Worm (Caenorhabditis elegans) whole organism, L2 larva: ENCODE results near the gene R09F10.8.

ENCODE experiments used
- C34F6.9 ChIP-seq: fragments of 150-350 bp; optimal IDR thresholded peaks from 2 replicates; lab custom pipeline; 2014; ENCODE audit warnings: missing biosample characterization, missing genetic modification characterization
- F13H6.1 ChIP-seq: sonication (generic microtip); optimal IDR thresholded peaks from 2 replicates; lab custom pipeline; 2016; ENCODE audit warnings: missing genetic modification characterization, missing compliant biosample characterization
- R02D3.7 ChIP-seq: fragments of 150-350 bp; optimal IDR thresholded peaks from 2 replicates; lab custom pipeline; 2014; ENCODE audit warnings: missing biosample characterization, missing genetic modification characterization
- Y55F3AM.14 ChIP-seq: fragments of 200-800 bp; sonication (Bioruptor generic); optimal IDR thresholded peaks from 2 replicates; lab custom pipeline; 2018; ENCODE audit warnings: mild to moderate bottlenecking, missing genetic modification characterization, missing compliant biosample characterization
- ZK546.5 ChIP-seq: sonication (generic microtip); optimal IDR thresholded peaks from 2 replicates; lab custom pipeline; 2017; ENCODE audit warnings: missing biosample characterization, missing genetic modification characterization
- ama-1 ChIP-seq: fragments of 150-350 bp; optimal IDR thresholded peaks from 2 replicates; lab custom pipeline; 2018; ENCODE audit warnings: inconsistent platforms
- ceh-16 ChIP-seq: fragments of 150-350 bp; optimal IDR thresholded peaks from 2 replicates; lab custom pipeline; 2014; ENCODE audit warnings: missing biosample characterization, missing genetic modification characterization
- ceh-82 ChIP-seq: fragments of 150-350 bp; optimal IDR thresholded peaks from 2 replicates; lab custom pipeline; 2014; ENCODE audit warnings: missing biosample characterization, missing genetic modification characterization
- dmd-4 ChIP-seq: sonication (generic microtip); optimal IDR thresholded peaks from 2 replicates; lab custom pipeline; 2017; ENCODE audit warnings: missing biosample characterization, missing genetic modification characterization
- egl-27 ChIP-seq: sonication (generic microtip); optimal IDR thresholded peaks from 3 replicates; lab custom pipeline; 2017; ENCODE audit warnings: missing biosample characterization, missing genetic modification reagents, missing genetic modification characterization
- elt-3 ChIP-seq: sonication (generic microtip); optimal IDR thresholded peaks from 2 replicates; lab custom pipeline; 2017; ENCODE audit warnings: missing biosample characterization, missing genetic modification characterization
- lin-11 ChIP-seq: fragments of 150-350 bp; sonication (generic microtip); optimal IDR thresholded peaks from 2 replicates; lab custom pipeline; 2014; ENCODE audit warnings: missing biosample characterization, missing genetic modification characterization, inconsistent platforms, mixed read lengths
- lin-13 ChIP-seq: fragments of 150-350 bp; optimal IDR thresholded peaks from 2 replicates; lab custom pipeline; 2014; ENCODE audit warnings: missing biosample characterization, missing genetic modification reagents, missing genetic modification characterization
- lin-39 ChIP-seq: fragments of 150-350 bp; optimal IDR thresholded peaks from 2 replicates; lab custom pipeline; 2014; ENCODE audit warnings: missing biosample characterization, missing genetic modification reagents, missing genetic modification characterization
- lsy-2 ChIP-seq, 2 experiments: fragments of 150-350 bp in 1 of 2; sonication (generic microtip) in 1 of 2; optimal IDR thresholded peaks; 2 replicates each; lab custom pipeline; 2014 to 2017; ENCODE audit warnings: missing biosample characterization in 2 of 2, missing genetic modification characterization in 2 of 2
- mbf-1 ChIP-seq: sonication (generic microtip); optimal IDR thresholded peaks from 2 replicates; lab custom pipeline; 2017; ENCODE audit warnings: missing biosample characterization, missing genetic modification characterization
- mdl-1 ChIP-seq, 2 experiments: fragments of 150-350 bp in 1 of 2; sonication (generic microtip) in 1 of 2; optimal IDR thresholded peaks; 2 replicates each; lab custom pipeline; 2017; ENCODE audit warnings: missing biosample characterization in 2 of 2, missing genetic modification characterization in 2 of 2
- nhr-12 ChIP-seq: fragments of 150-350 bp; optimal IDR thresholded peaks from 2 replicates; lab custom pipeline; 2014; ENCODE audit warnings: missing biosample characterization, missing genetic modification characterization
- nhr-23 ChIP-seq: fragments of 150-350 bp; optimal IDR thresholded peaks from 2 replicates; lab custom pipeline; 2014; ENCODE audit warnings: missing biosample characterization, missing genetic modification reagents, missing genetic modification characterization
- nhr-237 ChIP-seq: fragments of 150-350 bp; optimal IDR thresholded peaks from 2 replicates; lab custom pipeline; 2014; ENCODE audit warnings: missing biosample characterization, missing genetic modification characterization
- nhr-25 ChIP-seq: fragments of 150-350 bp; sonication (generic microtip); optimal IDR thresholded peaks from 3 replicates; lab custom pipeline; 2014; ENCODE audit warnings: missing biosample characterization, missing genetic modification characterization
- nhr-6 ChIP-seq: fragments of 150-350 bp; optimal IDR thresholded peaks from 2 replicates; lab custom pipeline; 2014; ENCODE audit warnings: missing biosample characterization, missing genetic modification characterization
- peb-1 ChIP-seq: fragments of 150-350 bp; optimal IDR thresholded peaks from 2 replicates; lab custom pipeline; 2014; ENCODE audit warnings: missing biosample characterization, missing genetic modification characterization
- sem-4 ChIP-seq: fragments of 150-350 bp; optimal IDR thresholded peaks from 2 replicates; lab custom pipeline; 2014; ENCODE audit warnings: missing biosample characterization, missing genetic modification reagents, missing genetic modification characterization
- unc-55 ChIP-seq: fragments of 150-350 bp; sonication (generic microtip); optimal IDR thresholded peaks from 3 replicates; lab custom pipeline; 2014; ENCODE audit warnings: missing biosample characterization, missing genetic modification reagents, missing genetic modification characterization
- unc-62 ChIP-seq: fragments of 150-350 bp; optimal IDR thresholded peaks from 2 replicates; lab custom pipeline; 2014; ENCODE audit warnings: missing biosample characterization, missing genetic modification reagents, missing genetic modification characterization
- ztf-1 ChIP-seq: fragments of 200-800 bp; sonication (Bioruptor generic); conservative IDR thresholded peaks from 2 replicates; pipeline ENCODE4 v1.3.6; 2022; ENCODE audit warnings: missing genetic modification characterization, missing compliant biosample characterization
- ztf-11 ChIP-seq: sonication (generic microtip); optimal IDR thresholded peaks from 2 replicates; lab custom pipeline; 2017; ENCODE audit warnings: missing biosample characterization, missing genetic modification characterization

The R09F10.8 gene

ce11 chrX:8310747-8311146, 15.5 kb downstream of the R09F10.8 start:
- TF ChIP-seq Y55F3AM.14: no peak
- TF ChIP-seq unc-55 (GFP tag; lab: Kevin White, UChicago): peak; percentile 11

DNA sequence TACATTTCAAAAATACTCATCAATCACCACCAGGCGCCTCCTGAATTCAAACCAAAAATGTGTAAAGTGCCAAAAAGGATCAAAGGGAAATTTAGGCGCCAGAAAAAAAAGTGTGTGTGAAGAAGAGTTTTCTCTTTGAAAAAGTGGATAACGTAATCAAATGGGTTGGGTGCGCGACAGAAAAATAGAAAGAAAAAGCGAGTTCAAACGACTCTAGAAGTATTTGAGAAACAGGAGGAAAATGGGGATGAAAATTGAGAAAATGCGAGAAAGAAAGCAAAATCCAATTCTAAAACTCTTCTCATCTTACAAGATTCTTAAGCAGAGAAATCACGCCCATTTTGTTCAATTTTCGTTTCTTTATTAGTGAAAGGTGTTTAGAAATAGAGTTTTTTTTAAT, 17.8 kb downstream of the R09F10.8 start:
- TF ChIP-seq dmd-4 (tag; lab: Kevin White, UChicago): no peak
- no peak for TF ChIP-seq ZK546.5 (tag; lab: Kevin White, UChicago)
- no peak for TF ChIP-seq sem-4 (tag; lab: Kevin White, UChicago)
- TF ChIP-seq R02D3.7 (tag; lab: Kevin White, UChicago): no peak
- no peak for TF ChIP-seq peb-1 (tag; lab: Kevin White, UChicago)
- TF ChIP-seq mbf-1: no peak
- TF ChIP-seq mdl-1 (tag; optimal IDR thresholded peaks at IDR 0.05; lab: Kevin White, UChicago): no peak
- TF ChIP-seq lin-39 (tag; lab: Kevin White, UChicago): peak; percentile 19
- TF ChIP-seq ceh-82 (tag; lab: Kevin White, UChicago): no peak
- TF ChIP-seq lin-13 (GFP tag; lab: Kevin White, UChicago): no peak
- peak; percentile 5 for TF ChIP-seq unc-55 (GFP tag; lab: Kevin White, UChicago)

ce11 chrX:8307600-8307999, 18.7 kb downstream of the R09F10.8 start, which contains the start of gene R09F10.5:
Gene R09F10.5 (minus strand): TSS chrX:8307700.
- TF ChIP-seq F13H6.1 (tag; lab: Kevin White, UChicago) (no peak), sem-4 (tag; lab: Kevin White, UChicago) (peak; percentile 19), nhr-23 (tag; lab: Kevin White, UChicago) (no peak)

DNA sequence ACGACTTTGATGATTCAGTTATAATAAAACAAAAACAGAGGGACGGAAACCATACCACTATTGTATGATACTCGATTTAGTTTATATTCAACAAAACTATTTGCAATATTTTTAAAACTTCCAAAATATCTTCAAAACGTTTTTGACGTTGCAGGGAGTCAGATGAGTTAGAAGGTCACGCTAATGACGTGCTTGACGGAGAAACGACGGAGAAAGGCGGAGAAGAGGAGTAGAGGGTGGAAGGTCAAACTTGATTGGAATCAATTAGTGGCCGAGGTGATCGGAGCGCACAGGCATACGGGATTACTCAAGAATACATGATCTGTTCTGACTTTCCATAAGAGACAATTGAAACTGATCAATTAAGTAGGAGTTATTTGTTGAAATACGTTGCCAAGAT, 23.4 kb downstream of the R09F10.8 start:
- no peak for TF ChIP-seq unc-55 (GFP tag; lab: Kevin White, UChicago)
- TF ChIP-seq sem-4 (tag; lab: Kevin White, UChicago): no peak
- no peak for TF ChIP-seq nhr-237
- no peak for TF ChIP-seq ztf-1 (GFP tag; lab: Robert Waterston, UW)
- no peak for TF ChIP-seq lin-11 (tag; lab: Kevin White, UChicago)
- TF ChIP-seq lin-13 (GFP tag; lab: Kevin White, UChicago): no peak
- TF ChIP-seq nhr-25 (tag; lab: Kevin White, UChicago): peak; percentile 39
- TF ChIP-seq C34F6.9 (tag; lab: Kevin White, UChicago): no peak

- no peak for TF ChIP-seq ztf-1 (GFP tag; lab: Robert Waterston, UW)
- TF ChIP-seq nhr-23 (tag; lab: Kevin White, UChicago): no peak
- TF ChIP-seq lsy-2 (tag; optimal IDR thresholded peaks at IDR 0.05; lab: Kevin White, UChicago): no peak
- no peak for TF ChIP-seq unc-62 (GFP tag; lab: Kevin White, UChicago)
- TF ChIP-seq ceh-16 (tag; lab: Kevin White, UChicago): no peak
- TF ChIP-seq ceh-82 (tag; lab: Kevin White, UChicago): no peak
- TF ChIP-seq nhr-237: no peak
- no peak for TF ChIP-seq sem-4 (tag; lab: Kevin White, UChicago)
- no peak for TF ChIP-seq unc-55 (GFP tag; lab: Kevin White, UChicago)
- TF ChIP-seq nhr-6 (tag; lab: Kevin White, UChicago): no peak
- no peak for TF ChIP-seq lin-13 (GFP tag; lab: Kevin White, UChicago)
- TF ChIP-seq elt-3 (tag; lab: Kevin White, UChicago): no peak
- TF ChIP-seq egl-27 (tag; lab: Kevin White, UChicago): no peak
- TF ChIP-seq ama-1: no peak
- TF ChIP-seq mdl-1 (tag; optimal IDR thresholded peaks at IDR 0.05; lab: Kevin White, UChicago): no peak
These were observed 24.0 kb downstream of the R09F10.8 start, which contains the start of gene inx-5 for ce11 chrX:8302299-8302698. Gene inx-5 (minus strand): TSS chrX:8302399.

DNA sequence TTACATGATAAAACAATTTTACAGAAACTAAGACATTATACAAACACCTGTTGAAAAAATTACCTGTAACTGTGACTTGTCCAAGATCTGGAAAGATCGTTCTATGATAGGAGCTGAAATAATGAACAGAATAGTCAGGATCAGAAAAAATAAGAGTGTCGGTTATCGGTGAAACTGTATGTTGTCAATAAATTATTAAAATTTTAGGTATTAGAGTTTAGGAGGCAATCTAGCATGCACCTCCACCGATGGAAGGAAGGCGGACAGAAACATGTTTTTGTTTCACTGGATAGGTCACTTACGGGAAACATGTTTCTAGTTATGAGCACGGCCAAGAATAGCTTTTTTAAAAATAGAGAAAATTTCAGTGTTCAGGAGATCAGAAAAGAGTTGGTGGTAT, 26.7 kb downstream of the R09F10.8 start, which contains the start of gene ced-13:
Gene ced-13 (minus strand): TSS at position 101 of the 400 bp plus-strand sequence.
- no peak for TF ChIP-seq mdl-1 (tag; optimal IDR thresholded peaks at IDR 0.05; lab: Kevin White, UChicago)
- TF ChIP-seq, all 48 proteins: peak for 0

- no peak for TF ChIP-seq ztf-11 (tag; lab: Kevin White, UChicago)
- TF ChIP-seq Y55F3AM.14: no peak
- TF ChIP-seq nhr-12 (tag; lab: Kevin White, UChicago): no peak
These were observed 28.9 kb downstream of the R09F10.8 start for ce11 chrX:8297333-8297732.
